Worm (Caenorhabditis elegans) whole organism, late embryonic: Measurements from ENCODE around the gene F09A5.3.
A peak's percentile ranks its signal among the peaks of the same experiment; 100 is the strongest.

Experiments
- C38D4.7 ChIP-seq: fragments of 200-800 bp; sonication (Bioruptor generic); optimal IDR thresholded peaks from 2 replicates; lab custom pipeline; 2018; ENCODE audit warnings: mild to moderate bottlenecking, missing genetic modification characterization, moderate library complexity, missing compliant biosample characterization
- K02D7.2 ChIP-seq: sonication (generic microtip); optimal IDR thresholded peaks from 2 replicates; lab custom pipeline; 2017; ENCODE audit warnings: mild to moderate bottlenecking, missing genetic modification characterization, missing compliant biosample characterization
- K09A11.1 ChIP-seq: sonication (generic microtip); optimal IDR thresholded peaks from 2 replicates; lab custom pipeline; 2017; ENCODE audit warnings: antibody characterized with exemption, mild to moderate bottlenecking, missing genetic modification characterization, missing compliant biosample characterization; ENCODE audit not compliant: insufficient read depth
- T23F11.4 ChIP-seq: fragments of 200-800 bp; sonication (Bioruptor generic); optimal IDR thresholded peaks from 2 replicates; lab custom pipeline; 2018; ENCODE audit warnings: mild to moderate bottlenecking, missing genetic modification characterization, missing compliant biosample characterization
- ahr-1 ChIP-seq: sonication (generic microtip); optimal IDR thresholded peaks from 2 replicates; lab custom pipeline; 2016; ENCODE audit warnings: missing genetic modification characterization, missing compliant biosample characterization
- ama-1 ChIP-seq: fragments of 150-350 bp; optimal IDR thresholded peaks from 2 replicates; lab custom pipeline; 2014
- ceh-18 ChIP-seq: sonication (generic microtip); optimal IDR thresholded peaks from 2 replicates; lab custom pipeline; 2016; ENCODE audit warnings: missing genetic modification characterization, missing compliant biosample characterization
- ceh-19 ChIP-seq: fragments of 200-800 bp; sonication (Bioruptor generic); optimal IDR thresholded peaks from 2 replicates; lab custom pipeline; 2018; ENCODE audit warnings: mild to moderate bottlenecking, missing genetic modification characterization, missing compliant biosample characterization
- ceh-24 ChIP-seq: sonication (generic microtip); optimal IDR thresholded peaks from 2 replicates; lab custom pipeline; 2016; ENCODE audit warnings: mild to moderate bottlenecking, missing genetic modification characterization, missing compliant biosample characterization
- ceh-30 ChIP-seq: fragments of 150-350 bp; optimal IDR thresholded peaks from 2 replicates; lab custom pipeline; 2014; ENCODE audit warnings: missing biosample characterization, missing genetic modification characterization
- ceh-31 ChIP-seq: sonication (generic microtip); optimal IDR thresholded peaks from 2 replicates; lab custom pipeline; 2016; ENCODE audit warnings: missing genetic modification characterization, missing compliant biosample characterization
- ceh-45 ChIP-seq: fragments of 200-800 bp; sonication (Bioruptor generic); IDR thresholded peaks from 2 replicates; pipeline ENCODE4 v1.3.6; 2022; ENCODE audit warnings: missing genetic modification reagents, missing genetic modification characterization, missing compliant biosample characterization
- ceh-48 ChIP-seq: sonication (generic microtip); optimal IDR thresholded peaks from 2 replicates; lab custom pipeline; 2016; ENCODE audit warnings: missing genetic modification characterization, inconsistent platforms, missing compliant biosample characterization
- ceh-9 ChIP-seq: sonication (generic microtip); optimal IDR thresholded peaks from 2 replicates; lab custom pipeline; 2016; ENCODE audit warnings: mild to moderate bottlenecking, missing genetic modification characterization, inconsistent platforms, missing compliant biosample characterization
- che-1 ChIP-seq: sonication (generic microtip); optimal IDR thresholded peaks from 2 replicates; lab custom pipeline; 2016; ENCODE audit warnings: mild to moderate bottlenecking, missing genetic modification characterization, missing compliant biosample characterization
- dmd-4 ChIP-seq: sonication (generic microtip); optimal IDR thresholded peaks from 2 replicates; lab custom pipeline; 2016; ENCODE audit warnings: borderline replicate concordance, missing genetic modification characterization, missing compliant biosample characterization
- elt-2 ChIP-seq: sonication (generic microtip); optimal IDR thresholded peaks from 2 replicates; lab custom pipeline; 2016; ENCODE audit warnings: missing genetic modification reagents, missing genetic modification characterization, missing compliant biosample characterization
- eyg-1 ChIP-seq: sonication (generic microtip); optimal IDR thresholded peaks from 2 replicates; lab custom pipeline; 2016; ENCODE audit warnings: missing genotype, missing genetic modification characterization, missing compliant biosample characterization
- fax-1 ChIP-seq: sonication (generic microtip); optimal IDR thresholded peaks from 2 replicates; lab custom pipeline; 2016; ENCODE audit warnings: missing genotype, missing genetic modification characterization, missing compliant biosample characterization
- fkh-10 ChIP-seq: fragments of 150-350 bp; optimal IDR thresholded peaks from 2 replicates; lab custom pipeline; 2014; ENCODE audit warnings: missing biosample characterization, missing genetic modification reagents, missing genetic modification characterization
- gmeb-2 ChIP-seq: sonication (generic microtip); optimal IDR thresholded peaks from 2 replicates; lab custom pipeline; 2016; ENCODE audit warnings: missing genetic modification characterization, inconsistent platforms, missing compliant biosample characterization
- hlh-30 ChIP-seq: sonication (generic microtip); optimal IDR thresholded peaks from 2 replicates; lab custom pipeline; 2017; ENCODE audit warnings: antibody characterized with exemption, missing genetic modification characterization, missing compliant biosample characterization; ENCODE audit not compliant: insufficient read depth
- hlh-6 ChIP-seq: sonication (generic microtip); optimal IDR thresholded peaks from 2 replicates; lab custom pipeline; 2016; ENCODE audit warnings: missing genotype, missing genetic modification characterization, missing compliant biosample characterization
- lim-6 ChIP-seq: sonication (generic microtip); optimal IDR thresholded peaks from 2 replicates; lab custom pipeline; 2016; ENCODE audit warnings: missing genetic modification characterization, missing compliant biosample characterization
- lin-11 ChIP-seq: fragments of 200-800 bp; sonication (Bioruptor generic); optimal IDR thresholded peaks from 2 replicates; lab custom pipeline; 2018; ENCODE audit warnings: mild to moderate bottlenecking, missing genetic modification characterization, missing compliant biosample characterization
- nfya-1 ChIP-seq: sonication (generic microtip); optimal IDR thresholded peaks from 2 replicates; lab custom pipeline; 2017; ENCODE audit warnings: missing genetic modification characterization, mild to moderate bottlenecking, missing compliant biosample characterization, antibody characterized with exemption, moderate library complexity
- nhr-11 ChIP-seq: fragments of 150-350 bp; optimal IDR thresholded peaks from 2 replicates; lab custom pipeline; 2014; ENCODE audit warnings: missing biosample characterization, missing genetic modification characterization
- odd-2 ChIP-seq: sonication (generic microtip); optimal IDR thresholded peaks from 2 replicates; lab custom pipeline; 2017; ENCODE audit warnings: antibody characterized with exemption, mild to moderate bottlenecking, missing genetic modification characterization, missing compliant biosample characterization
- pat-9 ChIP-seq: fragments of 200-800 bp; sonication (Bioruptor generic); optimal IDR thresholded peaks from 2 replicates; lab custom pipeline; 2018; ENCODE audit warnings: mild to moderate bottlenecking, missing genetic modification characterization, moderate library complexity, missing compliant biosample characterization
- pha-2 ChIP-seq: sonication (generic microtip); optimal IDR thresholded peaks from 2 replicates; lab custom pipeline; 2017; ENCODE audit warnings: mild to moderate bottlenecking, missing genetic modification characterization, missing compliant biosample characterization
- rnt-1 ChIP-seq: sonication (generic microtip); optimal IDR thresholded peaks from 2 replicates; lab custom pipeline; 2016; ENCODE audit warnings: missing genetic modification characterization, missing compliant biosample characterization
- tbx-7 ChIP-seq: sonication (generic microtip); optimal IDR thresholded peaks from 2 replicates; lab custom pipeline; 2016; ENCODE audit warnings: missing genotype, missing genetic modification characterization, missing compliant biosample characterization
- ttx-3 ChIP-seq: sonication (generic microtip); optimal IDR thresholded peaks from 2 replicates; lab custom pipeline; 2016; ENCODE audit warnings: missing genetic modification reagents, missing genetic modification characterization, missing compliant biosample characterization
- unc-42 ChIP-seq: sonication (generic microtip); optimal IDR thresholded peaks from 2 replicates; lab custom pipeline; 2016; ENCODE audit warnings: missing genotype, missing genetic modification characterization, missing compliant biosample characterization
- unc-55 ChIP-seq: sonication (generic microtip); optimal IDR thresholded peaks from 2 replicates; lab custom pipeline; 2017; ENCODE audit warnings: missing biosample characterization, missing genetic modification reagents, missing genetic modification characterization
- zip-5 ChIP-seq: sonication (generic microtip); optimal IDR thresholded peaks from 2 replicates; lab custom pipeline; 2016; ENCODE audit warnings: missing genetic modification characterization, missing compliant biosample characterization

The F09A5.3 gene

DNA sequence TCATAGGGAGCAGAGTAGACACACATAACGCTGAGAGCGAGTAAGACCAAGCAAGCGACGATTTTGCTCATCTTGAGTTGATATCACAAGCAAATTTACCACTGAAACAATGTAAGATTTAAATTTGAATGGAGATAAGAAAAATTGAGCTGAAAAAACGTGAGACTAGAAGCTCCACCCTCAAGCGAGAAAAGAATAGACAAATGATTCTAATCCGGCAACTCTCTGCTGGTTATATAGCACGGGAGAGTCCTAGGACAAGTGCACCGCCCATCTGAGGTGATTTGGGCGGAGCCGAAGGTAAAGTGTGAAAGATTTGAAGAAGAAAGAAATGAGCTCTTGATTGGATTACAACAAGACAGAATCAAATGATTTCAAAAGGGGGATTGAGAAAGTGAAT, 36.9 kb downstream of the F09A5.3 start, which contains the start of gene nlp-3:
Gene nlp-3 (minus strand): TSS at position 101 of the 400 bp plus-strand sequence.
- no peak for TF ChIP-seq elt-2 (tag; lab: Kevin White, UChicago)
- TF ChIP-seq pha-2 (tag; lab: Kevin White, UChicago) = no peak
- TF ChIP-seq hlh-6 (tag; lab: Kevin White, UChicago) = no peak
- no peak for TF ChIP-seq ceh-18 (tag; lab: Kevin White, UChicago)
- TF ChIP-seq ttx-3 (tag; lab: Kevin White, UChicago) = no peak
- TF ChIP-seq tbx-7 (tag; lab: Kevin White, UChicago) = no peak
- TF ChIP-seq T23F11.4 = no peak
- TF ChIP-seq ceh-31 (tag; lab: Kevin White, UChicago) = no peak
- TF ChIP-seq fax-1 (tag; lab: Kevin White, UChicago) = no peak
- no peak for TF ChIP-seq K02D7.2 (tag; lab: Kevin White, UChicago)
- TF ChIP-seq ceh-9 (tag; lab: Kevin White, UChicago) = no peak
- TF ChIP-seq rnt-1 (tag; lab: Kevin White, UChicago) = no peak

DNA sequence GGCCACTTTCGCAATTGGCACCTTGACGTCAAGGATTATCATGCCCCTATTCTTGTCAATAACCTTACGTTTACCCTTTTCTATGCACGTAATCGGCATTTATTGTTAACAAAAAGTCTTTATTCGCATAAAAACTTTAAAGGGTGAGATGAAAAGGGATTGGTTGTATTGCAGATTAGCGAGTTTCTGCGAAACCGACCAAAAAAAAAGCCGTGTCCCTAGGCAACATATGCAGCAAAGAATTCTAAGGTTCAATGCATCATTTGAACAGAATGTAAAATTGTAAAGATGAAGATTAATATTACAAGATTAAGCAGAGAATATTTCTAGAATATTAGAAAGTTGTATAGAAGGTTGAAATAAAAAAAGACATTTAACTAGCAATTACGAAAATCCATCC, 40.6 kb downstream of the F09A5.3 start:
- no peak for TF ChIP-seq ceh-30 (tag; lab: Kevin White, UChicago)
- TF ChIP-seq ttx-3 (tag; lab: Kevin White, UChicago) = no peak
- TF ChIP-seq K09A11.1 (tag; lab: Kevin White, UChicago) = no peak
- no peak for TF ChIP-seq tbx-7 (tag; lab: Kevin White, UChicago)
- no peak for TF ChIP-seq nfya-1
- no peak for TF ChIP-seq hlh-30 (tag; lab: Kevin White, UChicago)
- TF ChIP-seq K02D7.2 (tag; lab: Kevin White, UChicago) = no peak
- TF ChIP-seq zip-5 (tag; lab: Kevin White, UChicago) = no peak
- no peak for TF ChIP-seq lin-11
- no peak for TF ChIP-seq hlh-6 (tag; lab: Kevin White, UChicago)
- no peak for TF ChIP-seq ceh-24 (tag; lab: Kevin White, UChicago)

DNA sequence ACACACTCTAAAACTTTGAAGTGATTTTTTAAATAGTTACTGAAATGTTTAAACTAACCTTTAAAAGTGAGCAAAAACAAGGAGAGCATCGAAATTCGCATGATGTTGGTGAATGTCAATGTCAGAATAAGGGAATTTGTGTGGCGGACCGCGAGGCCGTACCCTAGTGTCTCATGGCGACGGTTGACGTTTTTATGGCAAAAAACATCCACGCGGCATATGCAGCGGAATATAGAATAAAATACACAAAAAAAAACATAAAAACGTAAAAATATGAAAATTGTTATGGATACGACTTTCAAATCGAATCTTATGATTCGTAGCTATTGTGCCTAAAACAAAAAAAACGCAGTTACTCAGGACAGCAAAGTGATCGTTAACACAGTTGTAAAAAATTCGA, 48.5 kb downstream of the F09A5.3 start, which contains the start of gene cwp-5:
Gene cwp-5 (minus strand): TSS at position 101 of the 400 bp plus-strand sequence.
- TF ChIP-seq pha-2 (tag; lab: Kevin White, UChicago) (no peak), pat-9 (tag; lab: Kevin White, UChicago) (no peak), fkh-10 (GFP tag; lab: Kevin White, UChicago) (no peak), unc-55 (GFP tag; lab: Kevin White, UChicago) (no peak), hlh-30 (tag; lab: Kevin White, UChicago) (no peak), C38D4.7 (GFP tag; lab: Kevin White, UChicago) (no peak), lim-6 (no peak), dmd-4 (tag; lab: Kevin White, UChicago) (no peak), odd-2 (tag; lab: Kevin White, UChicago) (no peak), gmeb-2 (tag; lab: Kevin White, UChicago) (no peak), ceh-48 (no peak), che-1 (tag; lab: Kevin White, UChicago) (no peak), ceh-18 (tag; lab: Kevin White, UChicago) (no peak), K09A11.1 (tag; lab: Kevin White, UChicago) (no peak), nhr-11 (tag; lab: Kevin White, UChicago) (no peak), ceh-19 (no peak)
- TF ChIP-seq, all 69 proteins: peak for 0

DNA sequence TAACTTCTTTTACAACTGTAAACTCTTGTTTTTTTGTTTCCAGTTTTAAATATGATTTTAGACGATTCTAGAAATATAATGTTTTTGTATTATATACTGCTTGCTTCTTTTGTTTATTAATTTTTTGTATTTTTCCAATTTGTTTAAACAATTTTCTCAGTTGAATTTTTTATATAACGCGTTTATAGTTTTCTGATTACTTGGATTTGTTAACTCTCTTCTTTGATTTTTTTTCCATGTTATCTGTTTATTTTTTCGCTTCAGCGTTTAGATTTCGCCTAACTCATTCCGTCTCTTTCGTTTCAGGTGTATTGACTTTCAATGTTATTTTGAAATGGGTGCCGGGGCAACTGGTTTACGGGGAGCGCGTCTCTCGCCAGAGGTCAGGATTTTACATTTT, 49.5 kb downstream of the F09A5.3 start, which contains the start of gene gpa-6:
Gene gpa-6 (plus strand): TSS at position 301 of the 400 bp plus-strand sequence.
- no peak for TF ChIP-seq ama-1
- TF ChIP-seq eyg-1 (tag; lab: Kevin White, UChicago) = no peak

DNA sequence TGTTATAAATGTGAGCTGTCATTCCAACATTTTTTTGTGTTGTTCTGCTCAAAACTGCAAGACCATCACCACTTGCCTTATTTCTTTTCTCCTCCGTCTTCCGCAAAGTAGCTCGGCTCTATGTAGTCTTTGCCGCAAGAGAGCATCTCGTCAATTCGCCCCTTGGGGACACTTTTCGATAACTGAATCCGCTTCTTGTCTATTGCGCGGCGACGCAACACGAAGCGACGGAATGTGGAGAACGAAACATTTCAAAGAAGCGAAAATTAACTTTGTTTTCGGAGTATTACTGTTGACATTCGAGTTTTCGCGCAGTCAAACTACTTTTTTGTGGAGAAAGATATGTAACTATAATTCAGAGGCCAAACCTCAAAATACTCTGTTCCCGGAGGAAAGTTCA, 56.7 kb downstream of the F09A5.3 start:
- TF ChIP-seq unc-42 (tag; lab: Kevin White, UChicago) = peak; percentile 64
- TF ChIP-seq ceh-18 (tag; lab: Kevin White, UChicago) = no peak
- TF ChIP-seq ahr-1 = no peak
- no peak for TF ChIP-seq ceh-45 (GFP tag; lab: Robert Waterston, UW)
